Worm (Caenorhabditis elegans): ENCODE results near the gene npax-3.

ce11 chrIV:10864031-10864430 is 36.1 kb upstream of the npax-3 start, which contains the start of gene nish-1:
- no peak for TF ChIP-seq him-1 (tag; optimal IDR thresholded peaks at IDR 0.05)
- TF ChIP-seq W03F9.2 (tag; optimal IDR thresholded peaks at IDR 0.05): no peak
- no peak for TF ChIP-seq dao-5 (tag; optimal IDR thresholded peaks at IDR 0.05)

Measured in whole organism, L4/young adult.